Fruit fly (Drosophila melanogaster) whole organism: ENCODE data around the gene Cp36.

ENCODE experiments used
- EcR ChIP-seq, 2 experiments: fragments of >200 bp; optimal IDR thresholded peaks; 2 replicates each; lab custom pipeline; 2017; ENCODE audit warnings: missing biosample characterization in 2 of 2, missing genetic modification characterization in 2 of 2, missing genetic modification reagents in 2 of 2
- psq ChIP-seq: fragments of >200 bp; optimal IDR thresholded peaks from 2 replicates; lab custom pipeline; 2017
- usp ChIP-seq: fragments of >200 bp; optimal IDR thresholded peaks from 2 replicates; lab custom pipeline; 2017; ENCODE audit warnings: missing biosample characterization, missing genetic modification characterization, mixed read lengths

DNA sequence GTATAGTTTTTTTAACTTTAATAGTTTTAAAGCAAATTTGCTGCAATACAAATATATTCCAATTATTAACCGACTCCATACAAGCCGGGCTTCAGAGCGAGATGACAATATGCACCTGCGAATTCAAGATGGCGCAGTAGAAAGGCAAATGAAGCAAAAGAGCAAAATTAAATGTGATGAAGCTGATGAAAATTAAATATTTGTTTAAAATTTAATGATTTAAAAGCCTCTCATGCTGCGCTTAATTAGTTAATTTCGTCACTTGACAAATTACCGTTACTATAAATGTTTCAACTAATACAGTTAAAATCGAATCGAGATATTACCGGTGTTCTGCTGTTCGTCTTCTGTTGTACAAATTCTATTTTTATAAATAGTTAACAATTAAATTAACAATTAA, 9.9 kb downstream of the Cp36 start, which contains the start of gene CG33181:
- TF ChIP-seq psq (no peak), EcR (GFP tag; optimal IDR thresholded peaks at IDR 0.05; lab: Kevin White, UChicago) (no peak), usp (GFP tag; lab: Kevin White, UChicago) (no peak)
